Fruit fly (Drosophila melanogaster) S2 (cell line): Measurements from ENCODE around the gene CG12078.

Experiments
- CG8478 ChIP-seq: fragments of >200 bp; optimal IDR thresholded peaks from 2 replicates; lab custom pipeline; 2018
- CTCF ChIP-seq, 2 experiments: fragments of >200 bp; optimal IDR thresholded peaks; 2 replicates each; lab custom pipeline; 2018

CG12078 gene

dm6 chr3L:3240597-3241367, 3.3 kb downstream of the CG12078 start:
- no peak for TF ChIP-seq CG8478 (lab: Kevin White, UChicago)
- TF ChIP-seq CTCF (optimal IDR thresholded peaks at IDR 0.05; lab: Kevin White, UChicago): no peak

dm6 chr3L:3239785-3240596, 4.1 kb downstream of the CG12078 start:
- TF ChIP-seq CTCF (optimal IDR thresholded peaks at IDR 0.05; lab: Kevin White, UChicago) (no peak), CG8478 (lab: Kevin White, UChicago) (no peak)

DNA sequence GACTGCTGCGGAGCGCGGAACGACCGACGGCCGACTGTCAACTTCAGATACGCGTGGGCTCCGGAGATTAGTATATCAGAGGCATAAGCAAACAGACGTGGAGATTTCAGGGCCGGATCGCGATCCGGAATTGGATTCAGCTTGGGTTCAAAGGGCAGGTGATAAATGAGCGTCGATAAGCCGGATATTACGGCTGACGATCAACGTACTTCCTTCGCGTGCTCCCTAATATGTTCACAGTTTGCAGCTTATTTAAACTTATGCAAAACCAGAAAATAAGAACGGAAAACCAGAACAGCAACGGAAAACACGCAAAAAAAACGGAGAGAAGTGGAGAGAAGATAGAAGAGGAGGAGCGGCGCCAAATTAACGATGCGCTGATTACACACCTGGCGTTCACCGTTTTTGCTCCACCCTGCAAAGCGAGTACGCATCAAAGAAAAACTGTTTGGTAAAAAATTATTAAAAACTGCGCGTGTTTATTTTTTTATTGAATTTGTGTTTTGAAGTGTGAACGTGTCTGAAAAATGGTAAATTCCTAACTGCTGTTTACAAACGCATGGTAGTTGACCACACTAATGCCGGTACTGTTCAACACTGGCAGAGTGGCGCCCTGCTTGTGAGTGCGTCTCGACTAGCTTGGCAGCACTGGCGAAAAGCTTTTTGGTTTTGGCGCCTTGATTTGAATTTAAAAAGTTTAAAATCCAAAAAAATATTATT, 4.9 kb downstream of the CG12078 start, which contains the start of gene CG17746:
CG17746 (minus strand) TSS at position 546 of the 720 bp plus-strand sequence.
- TF ChIP-seq CG8478 (lab: Kevin White, UChicago) (no peak), CTCF (optimal IDR thresholded peaks at IDR 0.05; lab: Kevin White, UChicago) (peak; percentile 40 to 65)

dm6 chr3L:3236319-3236718, 7.8 kb downstream of the CG12078 start:
- no peak for TF ChIP-seq CTCF (optimal IDR thresholded peaks at IDR 0.05; lab: Kevin White, UChicago)
- TF ChIP-seq CG8478 (lab: Kevin White, UChicago): no peak

dm6 chr3L:3226458-3226783, 17.7 kb downstream of the CG12078 start:
- TF ChIP-seq CTCF (optimal IDR thresholded peaks at IDR 0.05; lab: Kevin White, UChicago): no peak
- no peak for TF ChIP-seq CG8478 (lab: Kevin White, UChicago)

DNA sequence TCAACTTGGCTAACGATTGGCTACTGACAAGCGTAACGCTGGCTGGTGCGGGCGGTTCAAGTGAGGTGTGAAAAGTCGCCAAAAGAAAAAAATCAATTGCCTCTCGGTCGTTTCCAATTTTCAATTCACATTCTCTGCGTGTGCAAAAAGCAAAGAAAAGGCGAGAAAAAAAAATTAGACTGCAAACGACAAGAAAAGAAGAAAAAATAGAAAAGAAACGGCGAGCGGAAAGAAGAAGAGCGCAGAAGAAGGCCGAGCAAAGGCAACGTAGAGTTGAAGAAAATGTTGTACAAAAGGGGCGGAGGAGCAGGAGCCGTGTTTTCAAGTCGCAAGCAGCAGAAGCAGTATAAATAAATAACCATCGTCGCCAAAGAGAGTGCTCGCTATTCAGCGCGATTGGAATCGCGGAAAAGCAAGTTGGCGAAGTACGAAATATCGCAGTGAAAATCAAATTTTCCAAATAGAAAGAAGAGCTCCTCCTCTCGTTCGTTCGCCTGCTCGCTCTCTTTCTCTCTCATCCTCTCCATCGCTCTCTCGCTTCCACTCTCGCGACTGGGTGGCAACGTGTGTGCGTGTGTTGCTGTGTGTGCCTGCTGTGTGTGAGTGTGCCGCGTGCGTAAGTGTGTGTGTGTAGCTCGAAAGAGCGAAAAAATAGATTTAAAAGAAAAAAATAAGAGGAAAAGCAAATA, 18.2 kb downstream of the CG12078 start:
- TF ChIP-seq CG8478 (lab: Kevin White, UChicago) (no peak), CTCF (optimal IDR thresholded peaks at IDR 0.05; lab: Kevin White, UChicago) (no peak)

dm6 chr3L:3224740-3225719, 19.1 kb downstream of the CG12078 start, which contains the start of gene Larp4B:
Gene Larp4B, plus strand, starts transcription at chr3L:3224838.
- no peak for TF ChIP-seq CG8478 (lab: Kevin White, UChicago)
- TF ChIP-seq CTCF (optimal IDR thresholded peaks at IDR 0.05; lab: Kevin White, UChicago): peak in 1 of 2 experiments; percentile 61

- no peak for TF ChIP-seq CG8478 (lab: Kevin White, UChicago)
- no peak for TF ChIP-seq CTCF (optimal IDR thresholded peaks at IDR 0.05; lab: Kevin White, UChicago)
Measured at dm6 chr3L:3223390-3223914, 20.6 kb downstream of the CG12078 start.

DNA sequence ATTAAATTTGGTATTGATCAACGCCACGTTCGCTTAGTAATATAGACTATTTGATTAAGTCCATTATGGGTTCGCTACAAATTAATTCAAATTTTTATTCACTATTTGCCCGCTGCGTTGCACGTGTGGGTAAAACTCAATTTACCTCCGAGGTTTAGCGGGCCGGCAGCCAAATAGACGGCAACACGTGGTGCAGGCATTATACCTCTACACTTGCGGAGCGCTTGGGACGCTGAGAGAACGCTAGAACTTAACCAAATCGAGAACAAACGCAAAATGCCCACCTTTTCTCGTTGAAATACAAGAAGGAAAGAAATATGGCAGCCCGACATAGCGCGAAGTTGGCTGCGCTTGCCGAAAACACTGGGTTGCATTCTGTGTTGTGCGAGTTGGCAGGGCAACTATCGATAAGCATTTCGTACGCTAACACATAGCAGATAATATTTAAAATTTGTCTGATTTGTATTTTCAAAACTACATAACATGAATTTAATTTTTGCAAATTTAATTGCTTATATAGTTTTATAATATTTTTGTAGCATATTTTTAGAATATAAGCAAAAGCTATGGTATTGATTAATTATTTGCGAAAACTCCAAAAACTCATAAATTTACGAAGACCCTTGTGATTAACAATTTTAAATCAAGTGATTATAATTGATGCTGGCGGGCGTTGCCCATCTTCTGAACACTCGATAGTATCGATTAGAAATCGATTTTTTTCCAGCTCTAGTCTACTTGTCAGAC, 21.3 kb downstream of the CG12078 start, which contains the start of the genes RpL28 and eIF1:
RpL28 (minus strand) TSS at position 318 of the 747 bp plus-strand sequence.
eIF1 (plus strand) TSS at position 699 of the 747 bp plus-strand sequence.
- TF ChIP-seq CG8478 (lab: Kevin White, UChicago): no peak
- no peak for TF ChIP-seq CTCF (optimal IDR thresholded peaks at IDR 0.05; lab: Kevin White, UChicago)

- TF ChIP-seq CG8478 (lab: Kevin White, UChicago): no peak
- TF ChIP-seq CTCF (optimal IDR thresholded peaks at IDR 0.05; lab: Kevin White, UChicago): no peak
Measured at dm6 chr3L:3218859-3219258, 25.2 kb downstream of the CG12078 start, which contains the start of the genes hob and nSMase. Gene hob, minus strand, starts transcription at chr3L:3218920. Gene nSMase, plus strand, starts transcription at chr3L:3219156.

DNA sequence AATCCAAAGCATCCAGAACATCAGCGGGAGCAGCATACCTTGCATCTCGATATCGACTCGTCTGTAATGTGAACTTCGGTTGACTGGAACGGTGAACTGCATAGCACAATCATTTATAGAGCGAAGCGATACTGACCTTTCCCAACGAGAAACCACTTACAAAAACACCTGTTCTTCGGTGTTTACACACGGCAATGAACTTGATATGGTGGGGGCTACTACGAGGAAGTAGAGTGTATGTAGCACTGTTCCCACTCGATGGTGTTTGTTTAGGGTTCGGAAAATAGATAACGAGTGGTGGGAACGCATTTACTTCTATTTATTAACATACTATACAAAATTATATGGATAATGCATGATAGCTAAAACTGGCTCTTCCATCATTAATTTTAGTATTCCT, 35.2 kb downstream of the CG12078 start, which contains the start of the genes CG32269 and CG32270:
CG32269 (minus strand) TSS at position 91 of the 400 bp plus-strand sequence.
CG32270 (minus strand) TSS at position 91 of the 400 bp plus-strand sequence.
- TF ChIP-seq CG8478 (lab: Kevin White, UChicago): no peak
- no peak for TF ChIP-seq CTCF (optimal IDR thresholded peaks at IDR 0.05; lab: Kevin White, UChicago)
